Fruit fly (Drosophila melanogaster) whole organism, adult: Measurements from ENCODE around the gene CycE.

Experiments used
- CG12768 ChIP-seq: fragments of 200-800 bp; sonication (Bioruptor generic); optimal IDR thresholded peaks from 2 replicates; lab custom pipeline; 2017; ENCODE audit warnings: missing biosample characterization, missing genetic modification characterization, mild to moderate bottlenecking, moderate library complexity, missing genetic modification reagents
- CG33017 ChIP-seq: fragments of 200-800 bp; sonication (Bioruptor generic); optimal IDR thresholded peaks from 2 replicates; lab custom pipeline; 2018; ENCODE audit warnings: missing biosample characterization, mild to moderate bottlenecking, missing genetic modification characterization, moderate library complexity
- CG5204 ChIP-seq: fragments of 200-800 bp; sonication (Bioruptor generic); optimal IDR thresholded peaks from 2 replicates; lab custom pipeline; 2016; ENCODE audit warnings: missing biosample characterization, missing genetic modification characterization
- CG7101 ChIP-seq: fragments of 200-800 bp; sonication (Bioruptor generic); optimal IDR thresholded peaks from 2 replicates; lab custom pipeline; 2018; ENCODE audit warnings: missing biosample characterization, mild to moderate bottlenecking, missing genetic modification characterization, moderate library complexity
- Mnt ChIP-seq: fragments of 200-800 bp; sonication (Bioruptor generic); optimal IDR thresholded peaks from 2 replicates; lab custom pipeline; 2016; ENCODE audit warnings: missing biosample characterization, mild to moderate bottlenecking, missing genetic modification characterization
- kay ChIP-seq: fragments of 200-800 bp; sonication (Bioruptor generic); peaks from one replicate; lab custom pipeline; 2016; ENCODE audit warnings: missing biosample characterization, missing genetic modification characterization, borderline replicate concordance
- ovo ChIP-seq: fragments of 200-800 bp; sonication (Bioruptor generic); optimal IDR thresholded peaks from 2 replicates; lab custom pipeline; 2016; ENCODE audit warnings: missing biosample characterization, missing genetic modification characterization

- TF ChIP-seq Mnt = no peak
- TF ChIP-seq CG12768 (GFP tag; lab: Kevin White, UChicago) = no peak
- no peak for TF ChIP-seq CG33017
- no peak for TF ChIP-seq CG5204 (GFP tag; lab: Kevin White, UChicago)
- no peak for TF ChIP-seq ovo (GFP tag; lab: Kevin White, UChicago)
- TF ChIP-seq kay (GFP tag; lab: Kevin White, UChicago) = no peak
- TF ChIP-seq CG7101 (tag; lab: Kevin White, UChicago) = no peak
These were observed 25.1 kb upstream of the CycE start, which contains the start of gene CG31826 for dm6 chr2L:15773013-15773412.
